Worm (Caenorhabditis elegans): ENCODE results near the gene asg-2.

- no peak for TF ChIP-seq isw-1 (GFP tag; IDR thresholded peaks at IDR 0.05)
- TF ChIP-seq pqm-1 (tag; optimal IDR thresholded peaks at IDR 0.05): no peak
- no peak for TF ChIP-seq hlh-4 (tag; optimal IDR thresholded peaks at IDR 0.05)
- no peak for TF ChIP-seq lin-15B (tag; optimal IDR thresholded peaks at IDR 0.05)
- TF ChIP-seq ces-1 (GFP tag; optimal IDR thresholded peaks at IDR 0.05): no peak
- no peak for TF ChIP-seq nhr-11 (tag; optimal IDR thresholded peaks at IDR 0.05)
- TF ChIP-seq C16A3.4 (tag; optimal IDR thresholded peaks at IDR 0.05): no peak
- no peak for TF ChIP-seq zag-1 (tag; optimal IDR thresholded peaks at IDR 0.05)
- TF ChIP-seq nhr-12 (tag; optimal IDR thresholded peaks at IDR 0.05): no peak
Measured at ce11 chrX:6845934-6846333, 4.9 kb downstream of the asg-2 start, which contains the start of gene C53B7.2.
